Worm (Caenorhabditis elegans): ENCODE data around the gene F20D6.11.

ce11 chrV:8235331-8235730 is 36.4 kb upstream of the F20D6.11 start:
- TF ChIP-seq ama-1 (optimal IDR thresholded peaks at IDR 0.05), result no peak
- TF ChIP-seq F13C5.2 (tag; optimal IDR thresholded peaks at IDR 0.05), result no peak
- TF ChIP-seq hnd-1 (tag; optimal IDR thresholded peaks at IDR 0.05), result peak; percentile 3
